Worm (Caenorhabditis elegans): ENCODE results near the gene set-16.

- TF ChIP-seq lin-39 (tag; optimal IDR thresholded peaks at IDR 0.05) (no peak), ztf-11 (tag; optimal IDR thresholded peaks at IDR 0.05) (no peak), nhr-76 (tag; optimal IDR thresholded peaks at IDR 0.05) (no peak), nhr-11 (tag; optimal IDR thresholded peaks at IDR 0.05) (no peak), nfya-1 (tag; optimal IDR thresholded peaks at IDR 0.05; ENCODE audit: insufficient read depth) (no peak), daf-12 (tag; optimal IDR thresholded peaks at IDR 0.05) (no peak), nhr-23 (tag; optimal IDR thresholded peaks at IDR 0.05) (no peak), pha-4 (tag; optimal IDR thresholded peaks at IDR 0.05) (no peak), nhr-25 (tag; optimal IDR thresholded peaks at IDR 0.05) (no peak), ama-1 (optimal IDR thresholded peaks at IDR 0.05) (no peak), fkh-10 (GFP tag; optimal IDR thresholded peaks at IDR 0.05) (no peak), snpc-4 (tag; optimal IDR thresholded peaks at IDR 0.05) (no peak)
Measured at ce11 chrIII:13614751-13615150, 29.0 kb upstream of the set-16 start.
